Worm (Caenorhabditis elegans): ENCODE data around the gene clec-83.
A peak's percentile ranks its signal among the peaks of the same experiment; 100 is the strongest.

clec-83 gene

ce11 chrIV:2802193-2802592 lies 39.1 kb downstream of the clec-83 start (continued):
- TF ChIP-seq aptf-2 (GFP tag; conservative IDR thresholded peaks at IDR 0.05) (no peak), aptf-3 (GFP tag; IDR thresholded peaks at IDR 0.05) (no peak), lir-1 (GFP tag; conservative IDR thresholded peaks at IDR 0.05) (peak; percentile 29; the same call in 1 of the 2 replicates), D2030.7 (GFP tag; IDR thresholded peaks at IDR 0.05) (peak; percentile 52; the same call in 1 of the 2 replicates), bed-1 (GFP tag; IDR thresholded peaks at IDR 0.05) (no peak), dpff-1 (tag; optimal IDR thresholded peaks at IDR 0.05) (no peak), sptf-2 (GFP tag; optimal IDR thresholded peaks at IDR 0.05) (no peak), tbx-9 (tag; optimal IDR thresholded peaks at IDR 0.05; ENCODE audit: borderline replicate concordance) (no peak), lin-35 (GFP tag; optimal IDR thresholded peaks at IDR 0.05) (peak in 1 of 3 experiments; percentile 32), Y53G8AR.9 (GFP tag; conservative IDR thresholded peaks at IDR 0.05) (no peak), ztf-26 (tag; optimal IDR thresholded peaks at IDR 0.05) (no peak), nhr-120 (GFP tag; IDR thresholded peaks at IDR 0.05) (no peak), egl-18 (GFP tag; IDR thresholded peaks at IDR 0.05) (no peak), rcor-1 (GFP tag; IDR thresholded peaks at IDR 0.05) (no peak), ama-1 (optimal IDR thresholded peaks at IDR 0.05) (no peak), ama-1 (GFP tag; optimal IDR thresholded peaks at IDR 0.05) (no peak), xnd-1 (tag; optimal IDR thresholded peaks at IDR 0.05) (no peak), dox-1 (GFP tag; IDR thresholded peaks at IDR 0.05) (peak; percentile 59; the same call in 1 of the 2 replicates), hrde-1 (tag; optimal IDR thresholded peaks at IDR 0.05; ENCODE audit: borderline replicate concordance) (no peak), Y95B8A.8 (GFP tag; IDR thresholded peaks at IDR 0.05) (no peak), fkh-3 (tag; optimal IDR thresholded peaks at IDR 0.05) (no peak), let-607 (tag; optimal IDR thresholded peaks at IDR 0.05) (no peak), zfh-2 (GFP tag; conservative IDR thresholded peaks at IDR 0.05) (no peak), egl-44 (GFP tag; IDR thresholded peaks at IDR 0.05) (0 out of 2 replicates have a peak, but pooled peaks have one; percentile 32), chd-7 (tag; optimal IDR thresholded peaks at IDR 0.05) (peak; percentile 22), cebp-1 (GFP tag; IDR thresholded peaks at IDR 0.05) (no peak), cebp-1 (tag; optimal IDR thresholded peaks at IDR 0.05) (peak; percentile 16), T26A5.8 (tag; optimal IDR thresholded peaks at IDR 0.05) (no peak), F57A8.1 (GFP tag; optimal IDR thresholded peaks at IDR 0.05) (no peak), hmg-20 (GFP tag; IDR thresholded peaks at IDR 0.05) (peak; percentile 58; the same call in 1 of the 2 replicates), Y56A3A.18 (GFP tag; IDR thresholded peaks at IDR 0.05) (no peak), nhr-179 (tag; optimal IDR thresholded peaks at IDR 0.05) (no peak), ztf-6 (GFP tag; IDR thresholded peaks at IDR 0.05) (0 out of 2 replicates have a peak, but pooled peaks have one; percentile 31), mel-28 (tag; optimal IDR thresholded peaks at IDR 0.05; ENCODE audit: borderline replicate concordance) (no peak), mxl-1 (tag; optimal IDR thresholded peaks at IDR 0.05) (no peak), F55B11.4 (tag; optimal IDR thresholded peaks at IDR 0.05; ENCODE audit: borderline replicate concordance, insufficient read depth) (no peak), Y79H2A.3 (GFP tag; conservative IDR thresholded peaks at IDR 0.05) (no peak), madf-10 (tag; optimal IDR thresholded peaks at IDR 0.05) (peak; percentile 33), Y53F4B.3 (GFP tag; IDR thresholded peaks at IDR 0.05) (no peak), ccch-3 (GFP tag; optimal IDR thresholded peaks at IDR 0.05) (no peak), zim-3 (tag; optimal IDR thresholded peaks at IDR 0.05) (peak; percentile 70), Y67H2A.10 (GFP tag; conservative IDR thresholded peaks at IDR 0.05) (no peak), ceh-79 (tag; optimal IDR thresholded peaks at IDR 0.05) (no peak), attf-3 (GFP tag; conservative IDR thresholded peaks at IDR 0.05) (no peak)
